Fruit fly (Drosophila melanogaster) whole organism, embryonic: ENCODE data around the gene Tfb5.

Source experiments
- Aef1 ChIP-seq: fragments of 200-800 bp; sonication (Bioruptor generic); IDR thresholded peaks from 3 replicates; pipeline ENCODE4 v1.3.6; 2022; ENCODE audit warnings: missing biosample characterization, missing genetic modification characterization
- B-H2 ChIP-seq: fragments of 200-800 bp; sonication (Bioruptor generic); optimal IDR thresholded peaks from 2 replicates; lab custom pipeline; 2018; ENCODE audit warnings: missing biosample characterization, mild to moderate bottlenecking, missing genetic modification characterization
- C15 ChIP-seq: fragments of 200-800 bp; sonication (Bioruptor generic); IDR thresholded peaks from 3 replicates; pipeline ENCODE4 v1.3.6; 2022; ENCODE audit warnings: missing biosample characterization, missing genetic modification characterization
- CG1024 ChIP-seq: fragments of 200-800 bp; sonication (Bioruptor generic); IDR thresholded peaks from 2 replicates; pipeline ENCODE4 v1.3.6; 2022; ENCODE audit warnings: missing biosample characterization, missing genetic modification characterization
- CG10267 ChIP-seq: fragments of 200-800 bp; sonication (Bioruptor generic); optimal IDR thresholded peaks from 2 replicates; lab custom pipeline; 2018; ENCODE audit warnings: missing biosample characterization, mild to moderate bottlenecking, missing genetic modification characterization, moderate library complexity
- CG13775 ChIP-seq: fragments of 200-800 bp; sonication (Bioruptor generic); optimal IDR thresholded peaks from 3 replicates; lab custom pipeline; 2017; ENCODE audit warnings: missing biosample characterization, mild to moderate bottlenecking, missing genetic modification characterization
- CG15269 ChIP-seq: fragments of 200-800 bp; sonication (Bioruptor generic); optimal IDR thresholded peaks from 2 replicates; lab custom pipeline; 2018; ENCODE audit warnings: missing biosample characterization, mild to moderate bottlenecking, missing genetic modification characterization, moderate library complexity
- CG17328 ChIP-seq: fragments of 200-800 bp; sonication (Bioruptor generic); IDR thresholded peaks from 2 replicates; pipeline ENCODE4 v1.3.6; 2022; ENCODE audit warnings: missing biosample characterization, missing genetic modification characterization
- CG17802 ChIP-seq: fragments of 200-800 bp; sonication (Bioruptor generic); optimal IDR thresholded peaks from 2 replicates; lab custom pipeline; 2018; ENCODE audit warnings: missing biosample characterization, mild to moderate bottlenecking, missing genetic modification characterization, moderate library complexity
- CG17912 ChIP-seq: fragments of 200-800 bp; sonication (Bioruptor generic); optimal IDR thresholded peaks from 2 replicates; lab custom pipeline; 2018; ENCODE audit warnings: missing biosample characterization, mild to moderate bottlenecking, missing genetic modification characterization
- CG30020 ChIP-seq: fragments of 200-800 bp; optimal IDR thresholded peaks from 2 replicates; lab custom pipeline; 2019; ENCODE audit warnings: missing biosample characterization, mild to moderate bottlenecking, missing genetic modification characterization, moderate library complexity
- CG31441 ChIP-seq: fragments of 200-800 bp; sonication (Bioruptor generic); IDR thresholded peaks from 2 replicates; pipeline ENCODE4 v1.3.6; 2022; ENCODE audit warnings: missing biosample characterization, missing genetic modification characterization
- CG32532 ChIP-seq: fragments of 200-800 bp; sonication (Bioruptor generic); IDR thresholded peaks from 2 replicates; pipeline ENCODE4 v1.3.6; 2022; ENCODE audit warnings: missing biosample characterization, missing genetic modification characterization
- CG5245 ChIP-seq: fragments of 200-800 bp; sonication (Bioruptor generic); optimal IDR thresholded peaks from 3 replicates; lab custom pipeline; 2016; ENCODE audit warnings: missing biosample characterization, missing genetic modification characterization
- CG6813 ChIP-seq: fragments of 200-800 bp; sonication (Bioruptor generic); optimal IDR thresholded peaks from 2 replicates; lab custom pipeline; 2017; ENCODE audit warnings: missing biosample characterization, missing genetic modification characterization, mild to moderate bottlenecking, moderate library complexity, missing genetic modification reagents
- CG6854 ChIP-seq: fragments of 200-800 bp; sonication (Bioruptor generic); optimal IDR thresholded peaks from 3 replicates; lab custom pipeline; 2017; ENCODE audit warnings: missing biosample characterization, mild to moderate bottlenecking, missing genetic modification characterization
- CG7928 ChIP-seq: fragments of 200-800 bp; sonication (Bioruptor generic); optimal IDR thresholded peaks from 2 replicates; lab custom pipeline; 2017; ENCODE audit warnings: missing biosample characterization, mild to moderate bottlenecking, missing genetic modification characterization
- CG9817 ChIP-seq: fragments of 200-800 bp; sonication (Bioruptor generic); optimal IDR thresholded peaks from 2 replicates; lab custom pipeline; 2018; ENCODE audit warnings: missing biosample characterization, mild to moderate bottlenecking, missing genetic modification characterization, moderate library complexity
- Dbx ChIP-seq: fragments of 200-800 bp; sonication (Bioruptor generic); IDR thresholded peaks from 3 replicates; pipeline ENCODE4 v1.3.6; 2022; ENCODE audit warnings: missing biosample characterization, missing genetic modification characterization
- Dek ChIP-seq: fragments of 200-800 bp; sonication (Bioruptor generic); optimal IDR thresholded peaks from 3 replicates; lab custom pipeline; 2019; ENCODE audit warnings: missing biosample characterization, mild to moderate bottlenecking, missing genetic modification characterization, moderate library complexity
- Dip2 ChIP-seq: fragments of 200-800 bp; sonication (Bioruptor generic); IDR thresholded peaks from 2 replicates; pipeline ENCODE4 v1.3.6; 2022; ENCODE audit warnings: missing biosample characterization, missing genetic modification characterization
- H15 ChIP-seq: fragments of 200-800 bp; sonication (Bioruptor generic); IDR thresholded peaks from 3 replicates; pipeline ENCODE4 v1.3.6; 2022; ENCODE audit warnings: missing biosample characterization, missing genetic modification characterization
- HLH54F ChIP-seq: fragments of 200-800 bp; sonication (Bioruptor generic); optimal IDR thresholded peaks from 3 replicates; lab custom pipeline; 2016; ENCODE audit warnings: missing biosample characterization, missing genetic modification characterization
- Sox102F ChIP-seq: fragments of 200-800 bp; sonication (Bioruptor generic); optimal IDR thresholded peaks from 2 replicates; lab custom pipeline; 2018; ENCODE audit warnings: missing biosample characterization, mild to moderate bottlenecking, missing genetic modification characterization, moderate library complexity
- Sry-δ ChIP-seq: fragments of 200-800 bp; sonication (Bioruptor generic); optimal IDR thresholded peaks from 2 replicates; lab custom pipeline; 2016; ENCODE audit warnings: missing biosample characterization, missing genetic modification characterization
- Ssrp ChIP-seq: fragments of 200-800 bp; sonication (Bioruptor generic); optimal IDR thresholded peaks from 2 replicates; lab custom pipeline; 2018; ENCODE audit warnings: missing biosample characterization, mild to moderate bottlenecking, missing genetic modification characterization, moderate library complexity
- Tbp ChIP-seq: fragments of >200 bp; optimal IDR thresholded peaks from 2 replicates; lab custom pipeline; 2018; ENCODE audit warnings: missing biosample characterization, missing genetic modification characterization
- Vsx1 ChIP-seq: fragments of 200-800 bp; sonication (Bioruptor generic); optimal IDR thresholded peaks from 2 replicates; lab custom pipeline; 2017; ENCODE audit warnings: missing biosample characterization, mild to moderate bottlenecking, missing genetic modification characterization, missing genetic modification reagents
- YL-1 ChIP-seq: fragments of 200-800 bp; sonication (Bioruptor generic); optimal IDR thresholded peaks from 3 replicates; lab custom pipeline; 2017; ENCODE audit warnings: missing biosample characterization, mild to moderate bottlenecking, missing genetic modification characterization
- abd-A ChIP-seq: fragments of 200-800 bp; sonication (Bioruptor generic); optimal IDR thresholded peaks from 3 replicates; lab custom pipeline; 2019; ENCODE audit warnings: missing biosample characterization, mild to moderate bottlenecking, missing genetic modification characterization, moderate library complexity
- amos ChIP-seq: fragments of 200-800 bp; sonication (Bioruptor generic); IDR thresholded peaks from 2 replicates; pipeline ENCODE4 v1.3.6; 2022; ENCODE audit warnings: missing biosample characterization, missing genetic modification characterization; ENCODE audit not compliant: partially characterized antibody
- cas ChIP-seq: fragments of 200-800 bp; sonication (Bioruptor generic); IDR thresholded peaks from 2 replicates; pipeline ENCODE4 v1.3.6; 2022; ENCODE audit warnings: missing biosample characterization, missing genetic modification characterization
- chif ChIP-seq, 2 experiments: fragments of 200-800 bp; sonication (Bioruptor generic); optimal IDR thresholded peaks; 3 replicates each; lab custom pipeline; 2016; ENCODE audit warnings: missing biosample characterization in 2 of 2, missing genetic modification characterization in 2 of 2
- cwo ChIP-seq: fragments of 200-800 bp; sonication (Bioruptor generic); optimal IDR thresholded peaks from 3 replicates; lab custom pipeline; 2017; ENCODE audit warnings: missing biosample characterization, missing genetic modification characterization, mild to moderate bottlenecking, moderate library complexity, missing genetic modification reagents
- dm ChIP-seq: fragments of 200-800 bp; sonication (Bioruptor generic); optimal IDR thresholded peaks from 3 replicates; lab custom pipeline; 2016; ENCODE audit warnings: missing biosample characterization, missing genetic modification characterization
- ham ChIP-seq: fragments of 200-800 bp; sonication (Bioruptor generic); IDR thresholded peaks from 2 replicates; pipeline ENCODE4 v1.3.6; 2022; ENCODE audit warnings: missing biosample characterization, missing genetic modification characterization
- ind ChIP-seq: fragments of 200-800 bp; sonication (Bioruptor generic); optimal IDR thresholded peaks from 3 replicates; lab custom pipeline; 2016; ENCODE audit warnings: missing biosample characterization, missing genetic modification characterization
- inv ChIP-seq: fragments of 200-800 bp; sonication (Bioruptor generic); IDR thresholded peaks from 2 replicates; pipeline ENCODE4 v1.3.6; 2022; ENCODE audit warnings: missing biosample characterization, missing genetic modification characterization; ENCODE audit not compliant: partially characterized antibody
- lbe ChIP-seq: fragments of 200-800 bp; sonication (Bioruptor generic); optimal IDR thresholded peaks from 2 replicates; lab custom pipeline; 2016; ENCODE audit warnings: missing biosample characterization, mild to moderate bottlenecking, missing genetic modification characterization
- lilli ChIP-seq: fragments of 200-800 bp; sonication (Bioruptor generic); optimal IDR thresholded peaks from 3 replicates; lab custom pipeline; 2016; ENCODE audit warnings: missing biosample characterization, missing genetic modification characterization
- odd ChIP-seq: fragments of 200-800 bp; sonication (Bioruptor generic); optimal IDR thresholded peaks from 2 replicates; lab custom pipeline; 2017; ENCODE audit warnings: missing biosample characterization, mild to moderate bottlenecking, missing genetic modification characterization
- pan ChIP-seq, 4 experiments: fragments of >200 bp in 3 of 4; fragments of 200-800 bp in 1 of 4; sonication (Bioruptor generic) in 1 of 4; optimal IDR thresholded peaks in 3 of 4; IDR thresholded peaks in 1 of 4; 2 replicates each; pipeline versions ENCODE4 v1.3.6 to Lab custom; 2017 to 2022; ENCODE audit warnings: missing biosample characterization in 2 of 4, missing genetic modification characterization in 2 of 4, mixed read lengths in 1 of 4
- pb ChIP-seq: fragments of 200-800 bp; sonication (Bioruptor generic); optimal IDR thresholded peaks from 3 replicates; lab custom pipeline; 2016; ENCODE audit warnings: missing biosample characterization, missing genetic modification characterization
- peb ChIP-seq: fragments of 200-800 bp; sonication (Bioruptor generic); IDR thresholded peaks from 2 replicates; pipeline ENCODE4 v1.3.6; 2022; ENCODE audit warnings: missing biosample characterization, missing genetic modification characterization
- pfk ChIP-seq: fragments of 200-800 bp; sonication (Bioruptor generic); optimal IDR thresholded peaks from 2 replicates; lab custom pipeline; 2018; ENCODE audit warnings: missing biosample characterization, mild to moderate bottlenecking, missing genetic modification characterization, moderate library complexity
- psq ChIP-seq: fragments of 200-800 bp; sonication (Bioruptor generic); optimal IDR thresholded peaks from 2 replicates; lab custom pipeline; 2017; ENCODE audit warnings: missing biosample characterization, missing genetic modification characterization
- pzg ChIP-seq: fragments of 200-800 bp; sonication (Bioruptor generic); optimal IDR thresholded peaks from 3 replicates; lab custom pipeline; 2018; ENCODE audit warnings: missing biosample characterization, mild to moderate bottlenecking, missing genetic modification characterization, moderate library complexity
- slp2 ChIP-seq: fragments of 200-800 bp; sonication (Bioruptor generic); optimal IDR thresholded peaks from 2 replicates; lab custom pipeline; 2016; ENCODE audit warnings: missing biosample characterization, missing genetic modification characterization
- tna ChIP-seq: fragments of 200-800 bp; sonication (Bioruptor generic); IDR thresholded peaks from 2 replicates; pipeline ENCODE4 v1.3.6; 2022; ENCODE audit warnings: missing biosample characterization, missing genetic modification characterization; ENCODE audit not compliant: partially characterized antibody

Gene Tfb5

DNA sequence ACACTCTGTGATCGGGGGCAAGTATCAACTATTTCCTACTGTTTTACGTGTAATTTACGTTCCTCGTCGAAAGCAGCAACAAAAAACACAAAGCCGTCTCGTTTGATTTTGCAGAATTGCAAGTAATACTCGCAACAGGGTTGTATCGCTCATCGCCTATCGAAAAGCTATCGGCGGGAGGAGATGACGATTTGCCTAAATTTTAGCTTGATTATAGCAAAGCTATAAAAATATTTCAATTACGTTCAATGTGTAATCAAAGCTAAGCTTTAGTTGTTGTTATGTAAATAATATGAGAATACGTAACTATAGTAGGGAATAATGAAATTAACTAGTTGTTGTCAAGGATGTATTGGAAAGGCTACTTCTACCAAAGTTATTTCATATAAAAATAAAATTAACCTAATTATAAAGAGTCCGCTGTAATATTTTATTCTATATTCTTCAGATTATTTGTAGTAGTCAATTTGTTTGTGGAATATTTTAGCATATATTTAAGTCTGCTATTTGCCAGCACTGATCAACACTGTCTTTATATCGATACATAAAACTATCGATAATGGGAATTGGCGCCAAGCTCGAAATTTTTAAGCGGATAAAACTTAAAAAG lies 49.1 kb upstream of the Tfb5 start, which contains the start of gene Rpn11 (continued):
- TF ChIP-seq chif (GFP tag; optimal IDR thresholded peaks at IDR 0.05; lab: Kevin White, UChicago) (peak; percentile 16 to 47), pan (optimal IDR thresholded peaks at IDR 0.05; lab: Kevin White, UChicago) (no peak), pan (GFP tag; optimal IDR thresholded peaks at IDR 0.05 in 1 of 2, IDR thresholded peaks at IDR 0.05 in 1 of 2) (peak in 1 of 2 experiments; percentile 44), Dip2 (GFP tag; lab: Robert Waterston, UW) (no peak), Aef1 (GFP tag; lab: Robert Waterston, UW) (0 out of 3 replicates have a peak, but pooled peaks have one; percentile 17), abd-A (tag; lab: Kevin White, UChicago) (no peak), ham (GFP tag; lab: Robert Waterston, UW) (no peak), CG7928 (GFP tag; lab: Kevin White, UChicago) (no peak), Vsx1 (GFP tag; lab: Kevin White, UChicago) (no peak), slp2 (GFP tag; lab: Kevin White, UChicago) (no peak), H15 (GFP tag; lab: Robert Waterston, UW) (no peak), tna (GFP tag; lab: Robert Waterston, UW) (no peak), lilli (GFP tag; lab: Kevin White, UChicago) (peak; percentile 59), pb (GFP tag; lab: Kevin White, UChicago) (no peak), C15 (no peak), CG5245 (GFP tag; lab: Kevin White, UChicago) (peak; percentile 24), cwo (GFP tag; lab: Kevin White, UChicago) (peak; percentile 27), psq (GFP tag; lab: Kevin White, UChicago) (no peak), HLH54F (GFP tag; lab: Kevin White, UChicago) (peak; percentile 32), YL-1 (GFP tag; lab: Kevin White, UChicago) (peak; percentile 63), Ssrp (tag; lab: Kevin White, UChicago) (peak; percentile 69), Tbp (GFP tag; lab: Kevin White, UChicago) (no peak), amos (GFP tag; lab: Robert Waterston, UW) (peak; percentile 45), CG32532 (GFP tag; lab: Robert Waterston, UW) (no peak; the same call in 1 of the 2 replicates), CG6854 (GFP tag; lab: Kevin White, UChicago) (no peak), Sox102F (peak; percentile 64), B-H2 (GFP tag; lab: Kevin White, UChicago) (peak; percentile 59), Dbx (peak; percentile 24; the same call in 1 of the 3 replicates), ind (GFP tag; lab: Kevin White, UChicago) (peak; percentile 54), CG31441 (GFP tag; lab: Robert Waterston, UW) (peak; percentile 73), odd (GFP tag; lab: Kevin White, UChicago) (peak; percentile 0), CG10267 (peak; percentile 90), Dek (tag; lab: Kevin White, UChicago) (peak; percentile 59), CG13775 (GFP tag; lab: Kevin White, UChicago) (peak; percentile 79), dm (no peak), pzg (peak; percentile 50), CG30020 (peak; percentile 65), CG17802 (tag; lab: Kevin White, UChicago) (no peak), CG15269 (tag; lab: Kevin White, UChicago) (peak; percentile 69), peb (GFP tag; lab: Robert Waterston, UW) (no peak), inv (no peak), pfk (GFP tag; lab: Kevin White, UChicago) (no peak), CG17912 (GFP tag; lab: Kevin White, UChicago) (no peak), CG9817 (tag; lab: Kevin White, UChicago) (peak; percentile 67), lbe (GFP tag; lab: Kevin White, UChicago) (no peak), CG17328 (GFP tag; lab: Robert Waterston, UW) (no peak), CG1024 (no peak), cas (GFP tag; lab: Robert Waterston, UW) (no peak), CG6813 (GFP tag; lab: Kevin White, UChicago) (no peak), Sry-δ (GFP tag; lab: Kevin White, UChicago) (peak; percentile 51)
